Fruit fly (Drosophila melanogaster) whole organism, wandering third instar larva: ENCODE data around the gene Serinc.

ENCODE experiments used
- CG32264 ChIP-seq: fragments of 200-800 bp; sonication (Bioruptor generic); optimal IDR thresholded peaks from 2 replicates; lab custom pipeline; 2016; ENCODE audit warnings: missing biosample characterization, missing genetic modification characterization
- CG9705 ChIP-seq: fragments of 200-800 bp; sonication (Bioruptor generic); optimal IDR thresholded peaks from 2 replicates; lab custom pipeline; 2018; ENCODE audit warnings: missing biosample characterization, mild to moderate bottlenecking, missing genetic modification characterization
- CrebA ChIP-seq: fragments of 200-800 bp; sonication (Bioruptor generic); optimal IDR thresholded peaks from 2 replicates; lab custom pipeline; 2016; ENCODE audit warnings: missing biosample characterization, mild to moderate bottlenecking, missing genetic modification characterization, borderline replicate concordance
- Dfd ChIP-seq: fragments of >200 bp; optimal IDR thresholded peaks from 2 replicates; lab custom pipeline; 2017; ENCODE audit warnings: missing biosample characterization, missing genetic modification characterization
- Dif ChIP-seq: fragments of 200-275, 200-300 bp; sonication (Bioruptor generic); optimal IDR thresholded peaks from 2 replicates; lab custom pipeline; 2018; ENCODE audit warnings: missing biosample characterization, missing genetic modification characterization; ENCODE audit not compliant: partially characterized antibody
- GATAd ChIP-seq: sonication (Bioruptor generic); optimal IDR thresholded peaks from 2 replicates; lab custom pipeline; 2016; ENCODE audit warnings: missing biosample characterization, missing genetic modification characterization
- HLH106 ChIP-seq: fragments of 200-800 bp; optimal IDR thresholded peaks from 3 replicates; lab custom pipeline; 2019; ENCODE audit warnings: missing biosample characterization, mild to moderate bottlenecking, missing genetic modification characterization, moderate library complexity
- Hnf4 ChIP-seq: fragments of 200-800 bp; sonication (Bioruptor generic); optimal IDR thresholded peaks from 2 replicates; lab custom pipeline; 2016; ENCODE audit warnings: missing biosample characterization, mild to moderate bottlenecking, missing genetic modification characterization
- Hr78 ChIP-seq: fragments of >200 bp; optimal IDR thresholded peaks from 2 replicates; lab custom pipeline; 2017; ENCODE audit warnings: missing biosample characterization, missing genetic modification characterization
- Hr83 ChIP-seq: fragments of 200-300 bp; sonication (Bioruptor generic); optimal IDR thresholded peaks from 2 replicates; lab custom pipeline; 2016; ENCODE audit warnings: missing biosample characterization, mild to moderate bottlenecking, missing genetic modification characterization, moderate library complexity; ENCODE audit not compliant: poor library complexity, severe bottlenecking
- Jra ChIP-seq: sonication (Bioruptor generic); optimal IDR thresholded peaks from 2 replicates; lab custom pipeline; 2016; ENCODE audit warnings: missing biosample characterization, missing genetic modification characterization
- Mio ChIP-seq: sonication (Bioruptor generic); optimal IDR thresholded peaks from 2 replicates; lab custom pipeline; 2016; ENCODE audit warnings: missing biosample characterization, missing genetic modification characterization
- Myc ChIP-seq: fragments of >200 bp; optimal IDR thresholded peaks from 2 replicates; lab custom pipeline; 2017
- N ChIP-seq: fragments of >200 bp; optimal IDR thresholded peaks from 2 replicates; lab custom pipeline; 2018; ENCODE audit warnings: missing biosample characterization, missing external identifiers, missing genetic modification characterization
- OdsH ChIP-seq: fragments of 200-800 bp; sonication (Bioruptor generic); optimal IDR thresholded peaks from 2 replicates; lab custom pipeline; 2016; ENCODE audit warnings: missing biosample characterization, mild to moderate bottlenecking, missing genetic modification characterization
- Rel ChIP-seq, 2 experiments: fragments of 200-800 bp; sonication (Bioruptor generic) in 1 of 2; optimal IDR thresholded peaks; 2 replicates in 1 of 2; 3 replicates in 1 of 2; lab custom pipeline; 2016 to 2019; ENCODE audit warnings: mild to moderate bottlenecking in 2 of 2, missing biosample characterization in 2 of 2, missing genetic modification characterization in 2 of 2, moderate library complexity in 1 of 2
- Sp1 ChIP-seq: fragments of 200-800 bp; sonication (Bioruptor generic); optimal IDR thresholded peaks from 3 replicates; lab custom pipeline; 2019; ENCODE audit warnings: missing biosample characterization, mild to moderate bottlenecking, missing genetic modification characterization, moderate library complexity
- br ChIP-seq: fragments of 200-800 bp; sonication (Bioruptor generic); optimal IDR thresholded peaks from 2 replicates; lab custom pipeline; 2016; ENCODE audit warnings: missing biosample characterization, missing genetic modification characterization
- brk ChIP-seq: fragments of 200-800 bp; sonication (Bioruptor generic); optimal IDR thresholded peaks from 2 replicates; lab custom pipeline; 2016; ENCODE audit warnings: missing biosample characterization, mild to moderate bottlenecking, missing genetic modification characterization
- dl ChIP-seq, 2 experiments: fragments of 175-275, 200-275 bp in 1 of 2; fragments of 200-275 bp in 1 of 2; sonication (Bioruptor generic); optimal IDR thresholded peaks; lab custom pipeline; 2018; ENCODE audit warnings: mild to moderate bottlenecking in 2 of 2, missing biosample characterization in 2 of 2, missing genetic modification characterization in 2 of 2, moderate library complexity in 2 of 2; ENCODE audit not compliant: partially characterized antibody in 2 of 2, insufficient read depth in 1 of 2
- dmrt93B ChIP-seq: fragments of 200-800 bp; sonication (Bioruptor generic); optimal IDR thresholded peaks from 2 replicates; lab custom pipeline; 2018; ENCODE audit warnings: missing biosample characterization, mild to moderate bottlenecking, missing genetic modification characterization
- dsf ChIP-seq: sonication (Bioruptor generic); optimal IDR thresholded peaks from 2 replicates; lab custom pipeline; 2016; ENCODE audit warnings: missing biosample characterization, missing genetic modification characterization, borderline replicate concordance
- ey ChIP-seq: fragments of 200-800 bp; sonication (Bioruptor generic); optimal IDR thresholded peaks from 2 replicates; lab custom pipeline; 2016; ENCODE audit warnings: missing biosample characterization, missing genetic modification characterization
- foxo ChIP-seq, 2 experiments: fragments of 200-800 bp; sonication (Bioruptor generic); optimal IDR thresholded peaks; 2 replicates in 1 of 2; 3 replicates in 1 of 2; lab custom pipeline; 2016 to 2017; ENCODE audit warnings: missing biosample characterization in 2 of 2, missing genetic modification characterization in 2 of 2
- fru ChIP-seq: fragments of 200-800 bp; sonication (Bioruptor generic); optimal IDR thresholded peaks from 3 replicates; lab custom pipeline; 2016; ENCODE audit warnings: missing biosample characterization, mild to moderate bottlenecking, missing genetic modification characterization
- h ChIP-seq: fragments of 200-800 bp; sonication (Bioruptor generic); optimal IDR thresholded peaks from 3 replicates; lab custom pipeline; 2016; ENCODE audit warnings: missing biosample characterization, mild to moderate bottlenecking, missing genetic modification characterization
- jim ChIP-seq: fragments of 175-275, 200-325 bp; sonication (Bioruptor generic); optimal IDR thresholded peaks from 2 replicates; lab custom pipeline; 2016; ENCODE audit warnings: missing biosample characterization, mild to moderate bottlenecking, missing genetic modification characterization
- lola ChIP-seq: fragments of >200 bp; optimal IDR thresholded peaks from 2 replicates; lab custom pipeline; 2017; ENCODE audit warnings: missing biosample characterization, missing genetic modification characterization
- pan ChIP-seq: fragments of >200 bp; optimal IDR thresholded peaks from 2 replicates; lab custom pipeline; 2017
- psq ChIP-seq: fragments of 200-800 bp; sonication (Bioruptor generic); optimal IDR thresholded peaks from 3 replicates; lab custom pipeline; 2017; ENCODE audit warnings: missing biosample characterization, mild to moderate bottlenecking, missing genetic modification characterization, moderate library complexity
- rgr ChIP-seq: fragments of 200-800 bp; sonication (Bioruptor generic); optimal IDR thresholded peaks from 3 replicates; lab custom pipeline; 2016; ENCODE audit warnings: missing biosample characterization, mild to moderate bottlenecking, missing genetic modification characterization
- sage ChIP-seq: fragments of 200-800 bp; sonication (Bioruptor generic); optimal IDR thresholded peaks from 2 replicates; lab custom pipeline; 2016; ENCODE audit warnings: missing biosample characterization, mild to moderate bottlenecking, missing genetic modification characterization
- sv ChIP-seq: fragments of 200-800 bp; sonication (Bioruptor generic); optimal IDR thresholded peaks from 3 replicates; lab custom pipeline; 2016; ENCODE audit warnings: missing biosample characterization, missing genetic modification characterization
- tai ChIP-seq: sonication (Bioruptor generic); optimal IDR thresholded peaks from 2 replicates; lab custom pipeline; 2016; ENCODE audit warnings: missing biosample characterization, missing genetic modification characterization
- usp ChIP-seq: fragments of >200 bp; optimal IDR thresholded peaks from 2 replicates; lab custom pipeline; 2017; ENCODE audit warnings: missing biosample characterization, missing genetic modification characterization
- woc ChIP-seq: sonication (Bioruptor generic); optimal IDR thresholded peaks from 2 replicates; lab custom pipeline; 2016; ENCODE audit warnings: missing biosample characterization, mild to moderate bottlenecking, missing genetic modification characterization

Serinc gene

DNA sequence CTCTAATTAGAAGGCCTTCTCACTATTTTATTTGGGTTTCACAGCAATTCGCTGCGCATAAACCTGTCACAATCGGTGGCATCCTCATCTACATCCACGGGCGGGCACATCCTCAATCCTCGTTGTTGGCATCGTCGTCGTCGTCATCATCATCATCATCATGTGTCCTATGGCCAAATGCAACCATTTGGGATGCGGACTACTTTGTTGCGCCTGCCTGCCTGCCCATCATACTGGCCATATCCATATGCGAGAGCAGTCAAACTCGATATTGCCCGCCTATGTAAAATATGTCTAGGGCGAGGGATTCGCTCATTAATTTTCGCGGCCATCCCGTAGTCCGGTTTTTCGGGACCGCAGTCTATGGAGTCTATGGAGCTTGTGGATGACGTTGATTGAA is 24.7 kb downstream of the Serinc start:
- TF ChIP-seq jim (GFP tag; lab: Kevin White, UChicago): no peak
- no peak for TF ChIP-seq pan
- TF ChIP-seq CrebA (GFP tag; lab: Kevin White, UChicago): no peak
- TF ChIP-seq HLH106 (tag; lab: Kevin White, UChicago): no peak
- TF ChIP-seq sv: no peak
- TF ChIP-seq Rel (GFP tag; optimal IDR thresholded peaks at IDR 0.05; lab: Kevin White, UChicago): no peak
- TF ChIP-seq Rel (tag; optimal IDR thresholded peaks at IDR 0.05; lab: Kevin White, UChicago): no peak
- TF ChIP-seq h (GFP tag; lab: Kevin White, UChicago): no peak
- no peak for TF ChIP-seq ey
- no peak for TF ChIP-seq Sp1 (GFP tag; lab: Kevin White, UChicago)
- TF ChIP-seq Dfd: no peak
- no peak for TF ChIP-seq foxo (GFP tag; optimal IDR thresholded peaks at IDR 0.05; lab: Kevin White, UChicago)
- no peak for TF ChIP-seq Jra
- no peak for TF ChIP-seq Dif (GFP tag; lab: Kevin White, UChicago)
- no peak for TF ChIP-seq psq (GFP tag; lab: Kevin White, UChicago)

- no peak for TF ChIP-seq CG9705 (GFP tag; lab: Kevin White, UChicago)
- TF ChIP-seq jim (GFP tag; lab: Kevin White, UChicago): no peak
- no peak for TF ChIP-seq rgr
- no peak for TF ChIP-seq Hnf4 (GFP tag; lab: Kevin White, UChicago)
- no peak for TF ChIP-seq Hr83 (GFP tag; lab: Kevin White, UChicago)
- no peak for TF ChIP-seq dsf
- no peak for TF ChIP-seq fru (GFP tag; lab: Kevin White, UChicago)
- no peak for TF ChIP-seq sv
- TF ChIP-seq HLH106 (tag; lab: Kevin White, UChicago): no peak
- TF ChIP-seq Mio (GFP tag; lab: Kevin White, UChicago): no peak
- TF ChIP-seq psq (GFP tag; lab: Kevin White, UChicago): no peak
- TF ChIP-seq Dif (GFP tag; lab: Kevin White, UChicago): no peak
- TF ChIP-seq OdsH (GFP tag; lab: Kevin White, UChicago): no peak
- TF ChIP-seq dl (GFP tag; optimal IDR thresholded peaks at IDR 0.05; lab: Kevin White, UChicago; ENCODE audit: insufficient read depth in 1 of 2, partially characterized antibody in 2 of 2): no peak
- TF ChIP-seq dmrt93B (GFP tag; lab: Kevin White, UChicago): no peak
- TF ChIP-seq Myc (lab: Kevin White, UChicago): no peak
- no peak for TF ChIP-seq GATAd (GFP tag; lab: Kevin White, UChicago)
- TF ChIP-seq CG32264 (GFP tag; lab: Kevin White, UChicago): no peak
- no peak for TF ChIP-seq br (GFP tag; lab: Kevin White, UChicago)
- no peak for TF ChIP-seq Hr78 (GFP tag; lab: Kevin White, UChicago)
These were observed 30.1 kb downstream of the Serinc start for dm6 chr3L:16442628-16443027.

- TF ChIP-seq sv (peak; percentile 10), sage (GFP tag; lab: Kevin White, UChicago) (no peak), Dif (GFP tag; lab: Kevin White, UChicago) (peak; percentile 4)
These were observed 39.6 kb downstream of the Serinc start, which contains the start of gene dsx-c73A for dm6 chr3L:16451887-16452751. dsx-c73A (minus strand) TSS chr3L:16451958.

DNA sequence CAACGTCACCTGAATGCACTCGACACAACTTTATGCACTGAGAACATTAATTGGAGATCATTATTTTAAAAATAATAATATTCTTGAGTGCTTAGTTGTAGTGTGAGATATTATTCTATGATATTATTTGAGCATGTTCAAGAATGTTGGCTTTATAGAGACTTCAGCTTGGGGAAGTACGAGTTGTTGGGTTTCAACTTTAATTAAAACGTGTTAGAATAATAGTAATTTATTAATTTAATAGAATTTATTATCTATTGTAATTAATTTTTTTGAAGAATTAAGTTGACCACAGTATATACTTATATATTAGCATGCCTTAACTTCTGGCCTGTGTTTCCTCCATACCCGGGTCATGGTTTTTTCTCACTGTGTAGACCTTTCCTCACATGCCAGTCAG is 51.3 kb downstream of the Serinc start:
- TF ChIP-seq tai (no peak), lola (GFP tag; lab: Kevin White, UChicago) (no peak), br (GFP tag; lab: Kevin White, UChicago) (no peak), brk (GFP tag; lab: Kevin White, UChicago) (no peak), fru (GFP tag; lab: Kevin White, UChicago) (no peak), pan (no peak), dsf (no peak), usp (no peak), dl (GFP tag; optimal IDR thresholded peaks at IDR 0.05; lab: Kevin White, UChicago; ENCODE audit: insufficient read depth in 1 of 2, partially characterized antibody in 2 of 2) (no peak), Hnf4 (GFP tag; lab: Kevin White, UChicago) (no peak), Hr78 (GFP tag; lab: Kevin White, UChicago) (no peak), CrebA (GFP tag; lab: Kevin White, UChicago) (no peak), OdsH (GFP tag; lab: Kevin White, UChicago) (no peak), N (GFP tag; lab: Kevin White, UChicago) (no peak), woc (no peak), CG9705 (GFP tag; lab: Kevin White, UChicago) (no peak), HLH106 (tag; lab: Kevin White, UChicago) (no peak), h (GFP tag; lab: Kevin White, UChicago) (no peak), Mio (GFP tag; lab: Kevin White, UChicago) (no peak), Rel (GFP tag; optimal IDR thresholded peaks at IDR 0.05; lab: Kevin White, UChicago) (no peak), Rel (tag; optimal IDR thresholded peaks at IDR 0.05; lab: Kevin White, UChicago) (no peak)
